Fruit fly (Drosophila melanogaster) whole organism, adult: ENCODE data around the gene CG8028.

Source experiments
- CG12768 ChIP-seq: fragments of 200-800 bp; sonication (Bioruptor generic); optimal IDR thresholded peaks from 2 replicates; lab custom pipeline; 2017; ENCODE audit warnings: missing biosample characterization, missing genetic modification characterization, mild to moderate bottlenecking, moderate library complexity, missing genetic modification reagents
- CG14711 ChIP-seq: fragments of 200-800 bp; sonication (Bioruptor generic); optimal IDR thresholded peaks from 2 replicates; lab custom pipeline; 2018; ENCODE audit warnings: missing biosample characterization, mild to moderate bottlenecking, missing genetic modification characterization, moderate library complexity
- CG5204 ChIP-seq: fragments of 200-800 bp; sonication (Bioruptor generic); optimal IDR thresholded peaks from 2 replicates; lab custom pipeline; 2016; ENCODE audit warnings: missing biosample characterization, missing genetic modification characterization
- CG7045 ChIP-seq: fragments of 200-800 bp; sonication (Bioruptor generic); optimal IDR thresholded peaks from 2 replicates; lab custom pipeline; 2017; ENCODE audit warnings: missing biosample characterization, mild to moderate bottlenecking, missing genetic modification characterization
- Mnt ChIP-seq: fragments of 200-800 bp; sonication (Bioruptor generic); optimal IDR thresholded peaks from 2 replicates; lab custom pipeline; 2016; ENCODE audit warnings: missing biosample characterization, mild to moderate bottlenecking, missing genetic modification characterization
- bab1 ChIP-seq: fragments of 200-800 bp; sonication (Bioruptor generic); optimal IDR thresholded peaks from 3 replicates; lab custom pipeline; 2019; ENCODE audit warnings: missing biosample characterization, mild to moderate bottlenecking, missing genetic modification characterization, moderate library complexity
- ovo ChIP-seq: fragments of 200-800 bp; sonication (Bioruptor generic); optimal IDR thresholded peaks from 2 replicates; lab custom pipeline; 2016; ENCODE audit warnings: missing biosample characterization, missing genetic modification characterization
- pad ChIP-seq: fragments of 200-800 bp; sonication (Bioruptor generic); optimal IDR thresholded peaks from 3 replicates; lab custom pipeline; 2017; ENCODE audit warnings: missing biosample characterization, missing genetic modification characterization, mild to moderate bottlenecking, moderate library complexity, missing genetic modification reagents

DNA sequence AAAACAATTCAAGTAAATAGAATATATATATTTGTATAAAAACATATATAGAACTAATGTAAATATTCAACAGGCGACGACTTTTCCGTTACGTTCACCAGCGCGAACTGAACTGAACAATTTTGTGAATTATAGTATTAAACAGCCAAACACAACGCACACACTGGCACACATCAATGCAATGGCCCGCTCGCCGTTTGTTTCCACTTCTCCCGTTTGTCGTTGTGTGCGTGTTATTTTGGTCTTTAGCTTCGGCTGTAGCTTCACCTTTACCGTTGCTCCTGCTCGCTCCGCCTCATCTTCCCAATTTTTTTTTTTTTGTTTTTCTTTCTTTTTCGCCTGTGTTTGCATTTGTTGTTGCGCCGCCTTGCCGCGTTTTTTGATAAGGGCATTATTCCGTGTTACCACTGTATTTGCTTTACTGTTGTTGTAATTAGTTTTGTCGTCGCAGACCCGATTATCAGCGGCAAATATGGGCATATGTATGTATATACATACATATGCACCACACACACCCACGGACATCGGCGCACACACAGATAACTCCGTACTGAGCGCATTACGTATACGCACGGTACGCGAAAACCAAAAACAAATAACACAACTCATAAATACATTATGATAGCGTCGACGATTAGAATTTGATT, 27.8 kb upstream of the CG8028 start, which contains the start of gene CG8051:
- peak; percentile 58 for TF ChIP-seq ovo
- no peak for TF ChIP-seq bab1 (GFP tag; lab: Kevin White, UChicago)
- TF ChIP-seq CG5204 (GFP tag; lab: Kevin White, UChicago): no peak
- TF ChIP-seq CG12768 (GFP tag; lab: Kevin White, UChicago): peak; percentile 20
- TF ChIP-seq CG7045 (GFP tag; lab: Kevin White, UChicago): no peak
- peak; percentile 10 for TF ChIP-seq CG14711 (tag; lab: Kevin White, UChicago)
- TF ChIP-seq Mnt (GFP tag; lab: Kevin White, UChicago): peak; percentile 71
- no peak for TF ChIP-seq pad (GFP tag; lab: Kevin White, UChicago)
